Fruit fly (Drosophila melanogaster) whole organism, wandering third instar larva: ENCODE measurements around the gene zye.

Experiments used
- Abd-B ChIP-seq: fragments of >200 bp; optimal IDR thresholded peaks from 2 replicates; lab custom pipeline; 2017; ENCODE audit warnings: missing biosample characterization, missing genetic modification characterization
- CG32264 ChIP-seq: fragments of 200-800 bp; sonication (Bioruptor generic); optimal IDR thresholded peaks from 2 replicates; lab custom pipeline; 2016; ENCODE audit warnings: missing biosample characterization, missing genetic modification characterization
- CG9705 ChIP-seq: fragments of 200-800 bp; sonication (Bioruptor generic); optimal IDR thresholded peaks from 2 replicates; lab custom pipeline; 2018; ENCODE audit warnings: missing biosample characterization, mild to moderate bottlenecking, missing genetic modification characterization
- CrebA ChIP-seq: fragments of 200-800 bp; sonication (Bioruptor generic); optimal IDR thresholded peaks from 2 replicates; lab custom pipeline; 2016; ENCODE audit warnings: missing biosample characterization, mild to moderate bottlenecking, missing genetic modification characterization, borderline replicate concordance
- Dfd ChIP-seq: fragments of >200 bp; optimal IDR thresholded peaks from 2 replicates; lab custom pipeline; 2017; ENCODE audit warnings: missing biosample characterization, missing genetic modification characterization
- Dif ChIP-seq: fragments of 200-275, 200-300 bp; sonication (Bioruptor generic); optimal IDR thresholded peaks from 2 replicates; lab custom pipeline; 2018; ENCODE audit warnings: missing biosample characterization, missing genetic modification characterization; ENCODE audit not compliant: partially characterized antibody
- GATAd ChIP-seq: sonication (Bioruptor generic); optimal IDR thresholded peaks from 2 replicates; lab custom pipeline; 2016; ENCODE audit warnings: missing biosample characterization, missing genetic modification characterization
- HLH106 ChIP-seq: fragments of 200-800 bp; optimal IDR thresholded peaks from 3 replicates; lab custom pipeline; 2019; ENCODE audit warnings: missing biosample characterization, mild to moderate bottlenecking, missing genetic modification characterization, moderate library complexity
- Hnf4 ChIP-seq: fragments of 200-800 bp; sonication (Bioruptor generic); optimal IDR thresholded peaks from 2 replicates; lab custom pipeline; 2016; ENCODE audit warnings: missing biosample characterization, mild to moderate bottlenecking, missing genetic modification characterization
- Hr78 ChIP-seq: fragments of >200 bp; optimal IDR thresholded peaks from 2 replicates; lab custom pipeline; 2017; ENCODE audit warnings: missing biosample characterization, missing genetic modification characterization
- Hr83 ChIP-seq: fragments of 200-300 bp; sonication (Bioruptor generic); optimal IDR thresholded peaks from 2 replicates; lab custom pipeline; 2016; ENCODE audit warnings: missing biosample characterization, mild to moderate bottlenecking, missing genetic modification characterization, moderate library complexity; ENCODE audit not compliant: poor library complexity, severe bottlenecking
- Jra ChIP-seq: sonication (Bioruptor generic); optimal IDR thresholded peaks from 2 replicates; lab custom pipeline; 2016; ENCODE audit warnings: missing biosample characterization, missing genetic modification characterization
- Mio ChIP-seq: sonication (Bioruptor generic); optimal IDR thresholded peaks from 2 replicates; lab custom pipeline; 2016; ENCODE audit warnings: missing biosample characterization, missing genetic modification characterization
- Myc ChIP-seq: fragments of >200 bp; optimal IDR thresholded peaks from 2 replicates; lab custom pipeline; 2017
- N ChIP-seq: fragments of >200 bp; optimal IDR thresholded peaks from 2 replicates; lab custom pipeline; 2018; ENCODE audit warnings: missing biosample characterization, missing external identifiers, missing genetic modification characterization
- OdsH ChIP-seq: fragments of 200-800 bp; sonication (Bioruptor generic); optimal IDR thresholded peaks from 2 replicates; lab custom pipeline; 2016; ENCODE audit warnings: missing biosample characterization, mild to moderate bottlenecking, missing genetic modification characterization
- Rel ChIP-seq, 2 experiments: fragments of 200-800 bp; sonication (Bioruptor generic) in 1 of 2; optimal IDR thresholded peaks; 2 replicates in 1 of 2; 3 replicates in 1 of 2; lab custom pipeline; 2016 to 2019; ENCODE audit warnings: mild to moderate bottlenecking in 2 of 2, missing biosample characterization in 2 of 2, missing genetic modification characterization in 2 of 2, moderate library complexity in 1 of 2
- Sp1 ChIP-seq: fragments of 200-800 bp; sonication (Bioruptor generic); optimal IDR thresholded peaks from 3 replicates; lab custom pipeline; 2019; ENCODE audit warnings: missing biosample characterization, mild to moderate bottlenecking, missing genetic modification characterization, moderate library complexity
- Vsx2 ChIP-seq: fragments of 200-300, 225-300 bp; sonication (Bioruptor generic); optimal IDR thresholded peaks from 2 replicates; lab custom pipeline; 2018; ENCODE audit warnings: missing biosample characterization, missing genetic modification characterization; ENCODE audit not compliant: partially characterized antibody
- br ChIP-seq: fragments of 200-800 bp; sonication (Bioruptor generic); optimal IDR thresholded peaks from 2 replicates; lab custom pipeline; 2016; ENCODE audit warnings: missing biosample characterization, missing genetic modification characterization
- brk ChIP-seq: fragments of 200-800 bp; sonication (Bioruptor generic); optimal IDR thresholded peaks from 2 replicates; lab custom pipeline; 2016; ENCODE audit warnings: missing biosample characterization, mild to moderate bottlenecking, missing genetic modification characterization
- dmrt93B ChIP-seq: fragments of 200-800 bp; sonication (Bioruptor generic); optimal IDR thresholded peaks from 2 replicates; lab custom pipeline; 2018; ENCODE audit warnings: missing biosample characterization, mild to moderate bottlenecking, missing genetic modification characterization
- ey ChIP-seq: fragments of 200-800 bp; sonication (Bioruptor generic); optimal IDR thresholded peaks from 2 replicates; lab custom pipeline; 2016; ENCODE audit warnings: missing biosample characterization, missing genetic modification characterization
- foxo ChIP-seq, 2 experiments: fragments of 200-800 bp; sonication (Bioruptor generic); optimal IDR thresholded peaks; 2 replicates in 1 of 2; 3 replicates in 1 of 2; lab custom pipeline; 2016 to 2017; ENCODE audit warnings: missing biosample characterization in 2 of 2, missing genetic modification characterization in 2 of 2
- fru ChIP-seq: fragments of 200-800 bp; sonication (Bioruptor generic); optimal IDR thresholded peaks from 3 replicates; lab custom pipeline; 2016; ENCODE audit warnings: missing biosample characterization, mild to moderate bottlenecking, missing genetic modification characterization
- h ChIP-seq: fragments of 200-800 bp; sonication (Bioruptor generic); optimal IDR thresholded peaks from 3 replicates; lab custom pipeline; 2016; ENCODE audit warnings: missing biosample characterization, mild to moderate bottlenecking, missing genetic modification characterization
- jim ChIP-seq: fragments of 175-275, 200-325 bp; sonication (Bioruptor generic); optimal IDR thresholded peaks from 2 replicates; lab custom pipeline; 2016; ENCODE audit warnings: missing biosample characterization, mild to moderate bottlenecking, missing genetic modification characterization
- lola ChIP-seq: fragments of >200 bp; optimal IDR thresholded peaks from 2 replicates; lab custom pipeline; 2017; ENCODE audit warnings: missing biosample characterization, missing genetic modification characterization
- pan ChIP-seq: fragments of >200 bp; optimal IDR thresholded peaks from 2 replicates; lab custom pipeline; 2017
- psq ChIP-seq: fragments of 200-800 bp; sonication (Bioruptor generic); optimal IDR thresholded peaks from 3 replicates; lab custom pipeline; 2017; ENCODE audit warnings: missing biosample characterization, mild to moderate bottlenecking, missing genetic modification characterization, moderate library complexity
- rgr ChIP-seq: fragments of 200-800 bp; sonication (Bioruptor generic); optimal IDR thresholded peaks from 3 replicates; lab custom pipeline; 2016; ENCODE audit warnings: missing biosample characterization, mild to moderate bottlenecking, missing genetic modification characterization
- sage ChIP-seq: fragments of 200-800 bp; sonication (Bioruptor generic); optimal IDR thresholded peaks from 2 replicates; lab custom pipeline; 2016; ENCODE audit warnings: missing biosample characterization, mild to moderate bottlenecking, missing genetic modification characterization
- sv ChIP-seq: fragments of 200-800 bp; sonication (Bioruptor generic); optimal IDR thresholded peaks from 3 replicates; lab custom pipeline; 2016; ENCODE audit warnings: missing biosample characterization, missing genetic modification characterization
- tai ChIP-seq: sonication (Bioruptor generic); optimal IDR thresholded peaks from 2 replicates; lab custom pipeline; 2016; ENCODE audit warnings: missing biosample characterization, missing genetic modification characterization
- usp ChIP-seq: fragments of >200 bp; optimal IDR thresholded peaks from 2 replicates; lab custom pipeline; 2017; ENCODE audit warnings: missing biosample characterization, missing genetic modification characterization
- woc ChIP-seq: sonication (Bioruptor generic); optimal IDR thresholded peaks from 2 replicates; lab custom pipeline; 2016; ENCODE audit warnings: missing biosample characterization, mild to moderate bottlenecking, missing genetic modification characterization

The zye gene

DNA sequence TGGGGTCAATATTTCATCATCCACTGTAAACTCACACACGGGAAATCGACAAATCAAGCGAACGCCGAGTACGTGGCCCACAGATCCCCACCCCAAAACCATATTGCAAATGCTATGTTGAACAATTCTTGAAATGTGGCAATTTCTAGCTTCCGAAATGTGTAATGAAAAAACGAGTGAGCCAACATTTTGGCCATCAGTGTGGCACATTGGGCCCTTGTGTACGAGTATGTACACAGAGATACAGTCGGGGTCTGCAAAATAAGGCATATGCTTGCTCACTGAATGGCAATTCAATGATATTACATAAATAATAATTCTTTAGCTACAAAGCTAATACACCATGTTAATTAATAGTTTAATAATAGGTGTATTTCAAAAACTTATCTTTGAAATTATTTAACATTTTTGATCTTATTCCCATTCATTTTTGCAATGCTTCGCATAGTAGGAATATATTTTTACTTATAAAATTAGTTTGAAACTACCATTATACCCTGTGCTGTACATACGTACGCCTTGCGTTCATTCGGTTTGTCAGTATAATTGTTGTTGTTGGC, 13.8 kb upstream of the zye start:
- TF ChIP-seq Sp1 (GFP tag; lab: Kevin White, UChicago) (peak; percentile 93), HLH106 (tag; lab: Kevin White, UChicago) (peak; percentile 91), Rel (GFP tag; optimal IDR thresholded peaks at IDR 0.05; lab: Kevin White, UChicago) (peak; percentile 1), Rel (tag; optimal IDR thresholded peaks at IDR 0.05; lab: Kevin White, UChicago) (peak; percentile 71), brk (GFP tag; lab: Kevin White, UChicago) (peak; percentile 83), CG9705 (GFP tag; lab: Kevin White, UChicago) (peak; percentile 85), Hnf4 (GFP tag; lab: Kevin White, UChicago) (peak; percentile 80), lola (GFP tag; lab: Kevin White, UChicago) (no peak), N (no peak), Abd-B (GFP tag; lab: Kevin White, UChicago) (no peak), Myc (lab: Kevin White, UChicago) (no peak), foxo (GFP tag; optimal IDR thresholded peaks at IDR 0.05; lab: Kevin White, UChicago) (peak; percentile 55 to 91), psq (GFP tag; lab: Kevin White, UChicago) (peak; percentile 81), Dif (no peak), pan (lab: Kevin White, UChicago) (no peak), Hr78 (GFP tag; lab: Kevin White, UChicago) (no peak), br (GFP tag; lab: Kevin White, UChicago) (peak; percentile 80), fru (GFP tag; lab: Kevin White, UChicago) (peak; percentile 90), usp (GFP tag; lab: Kevin White, UChicago) (no peak), h (GFP tag; lab: Kevin White, UChicago) (peak; percentile 91), Mio (GFP tag; lab: Kevin White, UChicago) (peak; percentile 82), Vsx2 (GFP tag; lab: Kevin White, UChicago) (no peak), rgr (GFP tag; lab: Kevin White, UChicago) (peak; percentile 90), ey (GFP tag; lab: Kevin White, UChicago) (peak; percentile 89), Jra (peak; percentile 71), woc (GFP tag; lab: Kevin White, UChicago) (peak; percentile 83), CrebA (GFP tag; lab: Kevin White, UChicago) (no peak), tai (GFP tag; lab: Kevin White, UChicago) (peak; percentile 79), CG32264 (GFP tag; lab: Kevin White, UChicago) (peak; percentile 49), sv (GFP tag; lab: Kevin White, UChicago) (peak; percentile 87), GATAd (GFP tag; lab: Kevin White, UChicago) (no peak), OdsH (peak; percentile 91), dmrt93B (peak; percentile 78), Hr83 (GFP tag; lab: Kevin White, UChicago) (peak; percentile 70), sage (peak; percentile 83), jim (GFP tag; lab: Kevin White, UChicago) (peak; percentile 18)

DNA sequence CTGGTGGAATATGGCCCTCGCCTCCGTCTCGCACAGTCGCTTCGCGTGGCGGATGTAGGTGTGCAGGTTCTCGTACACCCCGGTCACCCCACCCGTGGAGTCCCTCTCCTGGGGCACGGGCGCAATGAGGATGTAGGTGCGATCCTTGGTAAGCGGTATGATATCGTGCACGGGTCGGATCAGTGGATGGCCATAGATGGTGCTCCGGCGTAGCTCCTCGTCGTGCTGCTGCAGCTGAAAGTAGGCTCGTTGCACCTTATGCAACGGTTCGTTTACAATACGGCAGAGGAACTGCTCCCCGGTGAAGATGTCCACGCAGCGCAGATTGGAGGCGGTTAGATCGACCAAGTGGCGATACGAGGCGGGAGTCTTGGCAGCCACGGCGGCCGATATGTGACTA, 12.9 kb upstream of the zye start:
- TF ChIP-seq lola (GFP tag; lab: Kevin White, UChicago) (no peak), OdsH (no peak), usp (GFP tag; lab: Kevin White, UChicago) (no peak), br (GFP tag; lab: Kevin White, UChicago) (no peak), sage (no peak), Dfd (no peak), psq (GFP tag; lab: Kevin White, UChicago) (no peak), Mio (GFP tag; lab: Kevin White, UChicago) (no peak)
- TF ChIP-seq, all 38 proteins: peak for 0
